Fruit fly (Drosophila melanogaster): ENCODE results near the gene TwdlT.

TwdlT gene

dm6 chr3R:27092263-27092662 lies 43.2 kb downstream of the TwdlT start:
- TF ChIP-seq tj (GFP tag; optimal IDR thresholded peaks at IDR 0.05) = no peak
- no peak for TF ChIP-seq CG7101 (tag; optimal IDR thresholded peaks at IDR 0.05)
- no peak for TF ChIP-seq Mnt (GFP tag; optimal IDR thresholded peaks at IDR 0.05)
- TF ChIP-seq CG12768 (GFP tag; optimal IDR thresholded peaks at IDR 0.05) = no peak
- no peak for TF ChIP-seq cnc (optimal IDR thresholded peaks at IDR 0.05)
- no peak for TF ChIP-seq kay (GFP tag; ENCODE audit: borderline replicate concordance)
- TF ChIP-seq CG7045 (GFP tag; optimal IDR thresholded peaks at IDR 0.05) = no peak
- no peak for TF ChIP-seq cic (GFP tag; optimal IDR thresholded peaks at IDR 0.05)
- TF ChIP-seq toe (GFP tag; optimal IDR thresholded peaks at IDR 0.05) = no peak
- TF ChIP-seq CG5204 (GFP tag; optimal IDR thresholded peaks at IDR 0.05) = no peak
- TF ChIP-seq CG11617 (GFP tag; optimal IDR thresholded peaks at IDR 0.05) = no peak
- TF ChIP-seq bab1 (GFP tag; optimal IDR thresholded peaks at IDR 0.05) = no peak
- TF ChIP-seq CG1620 (GFP tag; optimal IDR thresholded peaks at IDR 0.05) = no peak
- no peak for TF ChIP-seq Crg-1 (GFP tag; optimal IDR thresholded peaks at IDR 0.05)
- TF ChIP-seq Hr96 (GFP tag; optimal IDR thresholded peaks at IDR 0.05) = no peak
- TF ChIP-seq CG33017 (tag; optimal IDR thresholded peaks at IDR 0.05) = no peak
- no peak for TF ChIP-seq pad (GFP tag; optimal IDR thresholded peaks at IDR 0.05)
- no peak for TF ChIP-seq Clk (GFP tag; optimal IDR thresholded peaks at IDR 0.05)
- no peak for TF ChIP-seq CG14711 (tag; optimal IDR thresholded peaks at IDR 0.05)

dm6 chr3R:27092843-27093242 lies 43.8 kb downstream of the TwdlT start, which contains the start of gene CG14258:
Gene CG14258, plus strand, starts transcription at chr3R:27093143.
- TF ChIP-seq CG5204 (GFP tag; optimal IDR thresholded peaks at IDR 0.05) = no peak
- TF ChIP-seq pad (GFP tag; optimal IDR thresholded peaks at IDR 0.05) = no peak
- no peak for TF ChIP-seq toe (GFP tag; optimal IDR thresholded peaks at IDR 0.05)
- no peak for TF ChIP-seq Hr96 (GFP tag; optimal IDR thresholded peaks at IDR 0.05)
- no peak for TF ChIP-seq tj (GFP tag; optimal IDR thresholded peaks at IDR 0.05)

dm6 chr3R:27094233-27094632 lies 45.2 kb downstream of the TwdlT start, which contains the start of gene CG14259:
Gene CG14259, plus strand, starts transcription at chr3R:27094533.
- TF ChIP-seq kay (GFP tag; ENCODE audit: borderline replicate concordance) (no peak), pad (GFP tag; optimal IDR thresholded peaks at IDR 0.05) (no peak), CG12768 (GFP tag; optimal IDR thresholded peaks at IDR 0.05) (no peak), Clk (GFP tag; optimal IDR thresholded peaks at IDR 0.05) (no peak), cnc (optimal IDR thresholded peaks at IDR 0.05) (no peak), CG7045 (GFP tag; optimal IDR thresholded peaks at IDR 0.05) (no peak), tj (GFP tag; optimal IDR thresholded peaks at IDR 0.05) (no peak), CG14711 (tag; optimal IDR thresholded peaks at IDR 0.05) (no peak), bab1 (GFP tag; optimal IDR thresholded peaks at IDR 0.05) (no peak), Hr96 (GFP tag; optimal IDR thresholded peaks at IDR 0.05) (no peak), CG11617 (GFP tag; optimal IDR thresholded peaks at IDR 0.05) (no peak), cic (GFP tag; optimal IDR thresholded peaks at IDR 0.05) (no peak), CG5204 (GFP tag; optimal IDR thresholded peaks at IDR 0.05) (no peak)

- TF ChIP-seq CG7101 (tag; optimal IDR thresholded peaks at IDR 0.05) = no peak
- TF ChIP-seq CG14711 (tag; optimal IDR thresholded peaks at IDR 0.05) = no peak
- no peak for TF ChIP-seq CG1620 (GFP tag; optimal IDR thresholded peaks at IDR 0.05)
- TF ChIP-seq cic (GFP tag; optimal IDR thresholded peaks at IDR 0.05) = no peak
- no peak for TF ChIP-seq CG5204 (GFP tag; optimal IDR thresholded peaks at IDR 0.05)
- no peak for TF ChIP-seq pad (GFP tag; optimal IDR thresholded peaks at IDR 0.05)
- no peak for TF ChIP-seq Clk (GFP tag; optimal IDR thresholded peaks at IDR 0.05)
- no peak for TF ChIP-seq Mnt (GFP tag; optimal IDR thresholded peaks at IDR 0.05)
- TF ChIP-seq bab1 (GFP tag; optimal IDR thresholded peaks at IDR 0.05) = no peak
- TF ChIP-seq CG12768 (GFP tag; optimal IDR thresholded peaks at IDR 0.05) = no peak
Observed at dm6 chr3R:27098638-27099037, 49.6 kb downstream of the TwdlT start.

dm6 chr3R:27099579-27099978 lies 50.6 kb downstream of the TwdlT start, which contains the start of gene eater:
Gene eater, minus strand, starts transcription at chr3R:27099679.
- no peak for TF ChIP-seq tj (GFP tag; optimal IDR thresholded peaks at IDR 0.05)
- no peak for TF ChIP-seq Clk (GFP tag; optimal IDR thresholded peaks at IDR 0.05)
- no peak for TF ChIP-seq kay (GFP tag; ENCODE audit: borderline replicate concordance)
- no peak for TF ChIP-seq Crg-1 (GFP tag; optimal IDR thresholded peaks at IDR 0.05)
- TF ChIP-seq pad (GFP tag; optimal IDR thresholded peaks at IDR 0.05) = no peak
- no peak for TF ChIP-seq Mnt (GFP tag; optimal IDR thresholded peaks at IDR 0.05)
- no peak for TF ChIP-seq CG33017 (tag; optimal IDR thresholded peaks at IDR 0.05)
- no peak for TF ChIP-seq CG12768 (GFP tag; optimal IDR thresholded peaks at IDR 0.05)
- TF ChIP-seq ovo (GFP tag; optimal IDR thresholded peaks at IDR 0.05) = no peak
- TF ChIP-seq Hr96 (GFP tag; optimal IDR thresholded peaks at IDR 0.05) = no peak
- no peak for TF ChIP-seq cnc (optimal IDR thresholded peaks at IDR 0.05)

Data from whole organism, adult.